Worm (Caenorhabditis elegans) whole organism, late embryonic: ENCODE data around the gene chil-4.

ENCODE experiments used
- C08G9.2 ChIP-seq: sonication (generic microtip); optimal IDR thresholded peaks from 2 replicates; lab custom pipeline; 2016; ENCODE audit warnings: mild to moderate bottlenecking, missing genetic modification characterization, moderate library complexity, missing compliant biosample characterization
- F13H6.1 ChIP-seq: sonication (generic microtip); optimal IDR thresholded peaks from 2 replicates; lab custom pipeline; 2016; ENCODE audit warnings: missing genetic modification characterization, missing compliant biosample characterization
- K02D7.2 ChIP-seq: sonication (generic microtip); optimal IDR thresholded peaks from 2 replicates; lab custom pipeline; 2017; ENCODE audit warnings: mild to moderate bottlenecking, missing genetic modification characterization, missing compliant biosample characterization
- T23F11.4 ChIP-seq: fragments of 200-800 bp; sonication (Bioruptor generic); optimal IDR thresholded peaks from 2 replicates; lab custom pipeline; 2018; ENCODE audit warnings: mild to moderate bottlenecking, missing genetic modification characterization, missing compliant biosample characterization
- Y22D7AL.16 ChIP-seq: sonication (generic microtip); optimal IDR thresholded peaks from 2 replicates; lab custom pipeline; 2016; ENCODE audit warnings: missing genetic modification characterization, missing compliant biosample characterization
- ceh-18 ChIP-seq: sonication (generic microtip); optimal IDR thresholded peaks from 2 replicates; lab custom pipeline; 2016; ENCODE audit warnings: missing genetic modification characterization, missing compliant biosample characterization
- ceh-19 ChIP-seq: fragments of 200-800 bp; sonication (Bioruptor generic); optimal IDR thresholded peaks from 2 replicates; lab custom pipeline; 2018; ENCODE audit warnings: mild to moderate bottlenecking, missing genetic modification characterization, missing compliant biosample characterization
- ceh-2 ChIP-seq: sonication (generic microtip); optimal IDR thresholded peaks from 2 replicates; lab custom pipeline; 2016; ENCODE audit warnings: missing genotype, missing genetic modification characterization, missing compliant biosample characterization
- ceh-22 ChIP-seq: sonication (generic microtip); optimal IDR thresholded peaks from 2 replicates; lab custom pipeline; 2017; ENCODE audit warnings: missing biosample characterization, missing genetic modification characterization
- ceh-9 ChIP-seq: sonication (generic microtip); optimal IDR thresholded peaks from 2 replicates; lab custom pipeline; 2016; ENCODE audit warnings: mild to moderate bottlenecking, missing genetic modification characterization, inconsistent platforms, missing compliant biosample characterization
- che-1 ChIP-seq: sonication (generic microtip); optimal IDR thresholded peaks from 2 replicates; lab custom pipeline; 2016; ENCODE audit warnings: mild to moderate bottlenecking, missing genetic modification characterization, missing compliant biosample characterization
- dmd-4 ChIP-seq: sonication (generic microtip); optimal IDR thresholded peaks from 2 replicates; lab custom pipeline; 2016; ENCODE audit warnings: borderline replicate concordance, missing genetic modification characterization, missing compliant biosample characterization
- dve-1 ChIP-seq: sonication (generic microtip); optimal IDR thresholded peaks from 2 replicates; lab custom pipeline; 2017; ENCODE audit warnings: antibody characterized with exemption, mild to moderate bottlenecking, missing genetic modification characterization, missing compliant biosample characterization
- elt-4 ChIP-seq: sonication (generic microtip); optimal IDR thresholded peaks from 2 replicates; lab custom pipeline; 2016; ENCODE audit warnings: missing genetic modification characterization, missing compliant biosample characterization
- hlh-13 ChIP-seq: fragments of 200-800 bp; sonication (Bioruptor generic); optimal IDR thresholded peaks from 2 replicates; lab custom pipeline; 2018; ENCODE audit warnings: mild to moderate bottlenecking, missing genetic modification characterization, missing compliant biosample characterization
- hlh-30 ChIP-seq: sonication (generic microtip); optimal IDR thresholded peaks from 2 replicates; lab custom pipeline; 2017; ENCODE audit warnings: antibody characterized with exemption, missing genetic modification characterization, missing compliant biosample characterization; ENCODE audit not compliant: insufficient read depth
- hlh-6 ChIP-seq: sonication (generic microtip); optimal IDR thresholded peaks from 2 replicates; lab custom pipeline; 2016; ENCODE audit warnings: missing genotype, missing genetic modification characterization, missing compliant biosample characterization
- lin-11 ChIP-seq: fragments of 200-800 bp; sonication (Bioruptor generic); optimal IDR thresholded peaks from 2 replicates; lab custom pipeline; 2018; ENCODE audit warnings: mild to moderate bottlenecking, missing genetic modification characterization, missing compliant biosample characterization
- madf-2 ChIP-seq: sonication (generic microtip); optimal IDR thresholded peaks from 2 replicates; lab custom pipeline; 2017; ENCODE audit warnings: missing genetic modification characterization, missing compliant biosample characterization
- mec-3 ChIP-seq: sonication (generic microtip); optimal IDR thresholded peaks from 2 replicates; lab custom pipeline; 2016; ENCODE audit warnings: borderline replicate concordance, missing genetic modification characterization, missing compliant biosample characterization
- nhr-11 ChIP-seq: fragments of 150-350 bp; optimal IDR thresholded peaks from 2 replicates; lab custom pipeline; 2014; ENCODE audit warnings: missing biosample characterization, missing genetic modification characterization
- nhr-232 ChIP-seq: sonication (generic microtip); optimal IDR thresholded peaks from 2 replicates; lab custom pipeline; 2016; ENCODE audit warnings: missing genetic modification characterization, missing compliant biosample characterization
- odd-2 ChIP-seq: sonication (generic microtip); optimal IDR thresholded peaks from 2 replicates; lab custom pipeline; 2017; ENCODE audit warnings: antibody characterized with exemption, mild to moderate bottlenecking, missing genetic modification characterization, missing compliant biosample characterization
- pag-3 ChIP-seq: sonication (generic microtip); optimal IDR thresholded peaks from 2 replicates; lab custom pipeline; 2016; ENCODE audit warnings: missing compliant biosample characterization, missing genetic modification characterization, borderline replicate concordance
- pax-1 ChIP-seq: fragments of 150-350 bp; optimal IDR thresholded peaks from 2 replicates; lab custom pipeline; 2014; ENCODE audit warnings: missing biosample characterization, missing genetic modification characterization
- pha-2 ChIP-seq: sonication (generic microtip); optimal IDR thresholded peaks from 2 replicates; lab custom pipeline; 2017; ENCODE audit warnings: mild to moderate bottlenecking, missing genetic modification characterization, missing compliant biosample characterization
- pha-4 ChIP-seq: fragments of 150-350 bp; optimal IDR thresholded peaks from 2 replicates; lab custom pipeline; 2018; ENCODE audit warnings: missing biosample characterization, missing genetic modification reagents, missing genetic modification characterization
- pqm-1 ChIP-seq: sonication (generic microtip); optimal IDR thresholded peaks from 2 replicates; lab custom pipeline; 2016; ENCODE audit warnings: missing genetic modification characterization, missing compliant biosample characterization
- ref-2 ChIP-seq: sonication (generic microtip); optimal IDR thresholded peaks from 2 replicates; lab custom pipeline; 2016; ENCODE audit warnings: missing genetic modification characterization, missing compliant biosample characterization
- sox-2 ChIP-seq: fragments of 200-800 bp; sonication (Bioruptor generic); IDR thresholded peaks from 2 replicates; pipeline ENCODE4 v1.3.6; 2022; ENCODE audit warnings: missing genetic modification reagents, missing genetic modification characterization, missing compliant biosample characterization
- syd-9 ChIP-seq: sonication (generic microtip); optimal IDR thresholded peaks from 2 replicates; lab custom pipeline; 2016; ENCODE audit warnings: mild to moderate bottlenecking, missing genetic modification characterization, moderate library complexity, missing compliant biosample characterization
- tbx-2 ChIP-seq: sonication (generic microtip); optimal IDR thresholded peaks from 2 replicates; lab custom pipeline; 2016; ENCODE audit warnings: missing genetic modification characterization, missing compliant biosample characterization
- unc-3 ChIP-seq, 2 experiments: fragments of 200-800 bp in 1 of 2; sonication (Bioruptor generic) in 1 of 2; sonication (generic microtip) in 1 of 2; conservative IDR thresholded peaks in 1 of 2; optimal IDR thresholded peaks in 1 of 2; 2 replicates each; pipeline versions ENCODE4 v1.3.6 to Lab custom; 2016 to 2022; ENCODE audit warnings: missing compliant biosample characterization in 2 of 2, missing genetic modification characterization in 2 of 2, missing genetic modification reagents in 1 of 2
- unc-42 ChIP-seq: sonication (generic microtip); optimal IDR thresholded peaks from 2 replicates; lab custom pipeline; 2016; ENCODE audit warnings: missing genotype, missing genetic modification characterization, missing compliant biosample characterization
- unc-86 ChIP-seq: sonication (generic microtip); optimal IDR thresholded peaks from 2 replicates; lab custom pipeline; 2016; ENCODE audit warnings: missing genetic modification characterization, missing compliant biosample characterization
- zip-5 ChIP-seq: sonication (generic microtip); optimal IDR thresholded peaks from 2 replicates; lab custom pipeline; 2016; ENCODE audit warnings: missing genetic modification characterization, missing compliant biosample characterization

Gene chil-4

DNA sequence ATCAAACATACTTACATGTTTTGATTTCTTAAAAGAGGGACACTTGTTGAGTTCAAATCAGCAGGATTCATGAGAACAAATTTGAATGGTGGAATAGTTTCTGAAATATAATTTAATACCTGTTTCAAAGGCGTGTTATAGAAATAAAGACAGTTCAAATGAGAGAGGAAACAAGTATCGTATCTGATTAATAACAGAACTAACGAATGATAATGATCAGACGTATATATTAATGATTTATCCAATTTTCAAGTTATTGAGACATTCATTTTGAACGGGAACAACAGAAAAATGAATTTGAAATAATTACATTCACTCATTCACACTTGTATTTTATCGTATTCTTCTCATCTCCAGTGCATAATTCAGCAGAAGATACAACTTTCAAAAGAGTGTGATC, at the start of gene chil-4:
chil-4 (minus strand) TSS at position 101 of the 400 bp plus-strand sequence.
- TF ChIP-seq nhr-232, result no peak
- TF ChIP-seq C08G9.2 (tag; lab: Kevin White, UChicago), result no peak
- TF ChIP-seq tbx-2, result no peak
- no peak for TF ChIP-seq Y22D7AL.16
- TF ChIP-seq pqm-1 (tag; lab: Kevin White, UChicago), result no peak
- no peak for TF ChIP-seq ceh-9 (tag; lab: Kevin White, UChicago)
- no peak for TF ChIP-seq ceh-22 (tag; lab: Kevin White, UChicago)
- no peak for TF ChIP-seq ref-2
- no peak for TF ChIP-seq sox-2 (GFP tag; lab: Robert Waterston, UW)
- no peak for TF ChIP-seq zip-5 (tag; lab: Kevin White, UChicago)
- no peak for TF ChIP-seq ceh-2 (tag; lab: Kevin White, UChicago)
- no peak for TF ChIP-seq K02D7.2 (tag; lab: Kevin White, UChicago)
- TF ChIP-seq pax-1 (tag; lab: Kevin White, UChicago), result no peak
- TF ChIP-seq che-1 (tag; lab: Kevin White, UChicago), result no peak
- no peak for TF ChIP-seq pag-3
- TF ChIP-seq pha-2, result no peak

DNA sequence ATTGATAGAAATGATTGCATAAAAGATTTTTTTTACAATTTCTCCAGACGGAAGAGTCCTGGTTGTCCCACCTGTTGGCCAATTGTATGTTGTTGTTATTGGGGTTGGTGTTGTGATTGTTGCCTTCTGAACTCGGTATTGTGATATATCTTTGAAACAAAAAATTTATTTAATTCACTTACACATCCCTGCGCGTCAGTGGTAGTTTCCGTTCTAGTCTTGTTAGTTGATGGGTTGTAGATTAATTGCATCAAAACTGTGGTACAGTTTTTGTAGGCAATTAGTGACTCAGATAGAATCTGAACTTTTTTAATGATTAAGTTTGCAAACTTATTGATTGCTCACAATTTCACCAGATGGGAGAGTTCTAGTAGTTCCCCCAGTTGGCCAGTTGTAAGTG, 48.9 kb upstream of the chil-4 start:
- no peak for TF ChIP-seq tbx-2
- no peak for TF ChIP-seq unc-3 (GFP tag; conservative IDR thresholded peaks at IDR 0.05; lab: Robert Waterston, UW)
- TF ChIP-seq unc-3 (tag; optimal IDR thresholded peaks at IDR 0.05; lab: Kevin White, UChicago), result no peak
- no peak for TF ChIP-seq pag-3
- TF ChIP-seq hlh-30 (tag; lab: Kevin White, UChicago), result no peak
- no peak for TF ChIP-seq pha-2

DNA sequence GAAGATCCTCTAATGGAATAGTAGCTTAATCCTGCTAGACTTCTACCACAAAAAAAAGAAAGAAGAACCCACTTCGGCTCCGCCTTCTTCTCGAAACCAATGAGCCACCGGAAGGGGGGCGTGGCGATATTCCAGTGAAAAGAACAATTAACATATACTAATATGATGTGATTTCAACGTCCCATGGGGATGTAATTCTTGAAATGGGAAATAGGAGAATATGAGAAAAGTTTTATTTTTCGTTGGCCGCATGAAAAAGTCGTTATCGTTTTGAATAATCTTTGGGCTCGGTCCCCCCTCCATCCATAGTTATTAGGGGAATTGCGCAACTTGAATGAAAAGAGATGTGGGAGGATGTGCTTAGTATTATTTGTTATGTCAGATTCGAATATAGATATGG, 44.8 kb upstream of the chil-4 start, which contains the start of gene unc-4:
unc-4 (minus strand) TSS at position 101 of the 400 bp plus-strand sequence.
- TF ChIP-seq ceh-19, result no peak
- no peak for TF ChIP-seq C08G9.2 (tag; lab: Kevin White, UChicago)
- TF ChIP-seq syd-9 (tag; lab: Kevin White, UChicago), result no peak
- TF ChIP-seq che-1 (tag; lab: Kevin White, UChicago), result no peak
- TF ChIP-seq elt-4 (tag; lab: Kevin White, UChicago), result no peak
- TF ChIP-seq, all 69 proteins: peak for 0

DNA sequence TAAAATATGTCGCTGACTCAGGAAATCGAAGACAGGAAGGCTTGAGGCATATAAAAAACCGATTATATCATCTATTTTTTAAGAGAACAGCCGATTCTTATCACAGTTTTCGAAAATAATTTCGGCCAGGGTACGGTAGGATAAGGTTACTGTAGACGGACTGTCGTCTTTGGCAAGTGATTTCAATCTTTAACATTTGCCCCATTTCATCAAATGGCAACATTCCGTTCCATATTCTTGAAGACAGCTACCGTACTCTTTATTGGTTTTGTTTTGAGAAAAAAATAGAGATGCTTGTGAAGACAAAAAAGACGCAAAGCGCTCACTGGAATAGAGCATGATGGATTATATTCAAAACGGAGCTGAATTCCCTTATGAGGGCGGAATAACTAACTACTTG, 43.2 kb upstream of the chil-4 start:
- TF ChIP-seq pha-2 (no peak), hlh-13 (no peak), pax-1 (tag; lab: Kevin White, UChicago) (no peak), dve-1 (no peak), Y22D7AL.16 (no peak), madf-2 (tag; lab: Kevin White, UChicago) (no peak), che-1 (tag; lab: Kevin White, UChicago) (no peak), hlh-6 (no peak), unc-86 (no peak), unc-42 (tag; lab: Kevin White, UChicago) (no peak), odd-2 (tag; lab: Kevin White, UChicago) (no peak), pha-4 (no peak), T23F11.4 (GFP tag; lab: Kevin White, UChicago) (no peak), mec-3 (tag; lab: Kevin White, UChicago) (no peak)

DNA sequence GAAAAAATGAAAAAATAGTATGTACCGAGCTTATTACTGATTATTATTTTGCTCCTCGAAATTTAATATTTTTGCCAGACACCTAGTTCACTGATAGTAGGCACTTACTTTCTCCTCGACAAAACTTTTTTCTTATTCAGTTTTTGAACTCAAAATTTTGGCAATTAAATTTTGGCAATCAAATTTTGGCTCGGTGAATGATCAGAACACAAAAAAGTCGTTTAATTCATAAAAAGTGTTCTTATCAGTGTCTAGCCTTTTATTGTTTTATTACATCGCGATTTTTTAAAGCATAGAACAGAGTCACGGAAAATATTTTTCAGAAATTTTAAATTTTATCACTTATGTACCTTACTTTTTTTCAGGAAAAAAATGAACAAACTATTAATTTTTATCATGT, 39.7 kb upstream of the chil-4 start:
- TF ChIP-seq dmd-4 (tag; lab: Kevin White, UChicago), result no peak
- TF ChIP-seq lin-11 (tag; lab: Kevin White, UChicago), result no peak
- TF ChIP-seq unc-3 (GFP tag; conservative IDR thresholded peaks at IDR 0.05; lab: Robert Waterston, UW), result no peak
- TF ChIP-seq unc-3 (tag; optimal IDR thresholded peaks at IDR 0.05; lab: Kevin White, UChicago), result no peak
- no peak for TF ChIP-seq ceh-18 (tag; lab: Kevin White, UChicago)
- TF ChIP-seq nhr-11 (tag; lab: Kevin White, UChicago), result no peak
- TF ChIP-seq syd-9 (tag; lab: Kevin White, UChicago), result no peak
- TF ChIP-seq K02D7.2 (tag; lab: Kevin White, UChicago), result no peak
- TF ChIP-seq F13H6.1, result no peak
- TF ChIP-seq, all 69 proteins: peak for 0
